Fruit fly (Drosophila melanogaster) whole organism, embryonic: Measurements from ENCODE around the gene CG15629.

Experiments used
- Antp ChIP-seq: fragments of 200-800 bp; sonication (Bioruptor generic); optimal IDR thresholded peaks from 3 replicates; lab custom pipeline; 2016; ENCODE audit warnings: missing biosample characterization, missing genetic modification characterization
- Asciz ChIP-seq: fragments of 200-800 bp; sonication (Bioruptor generic); optimal IDR thresholded peaks from 2 replicates; lab custom pipeline; 2017; ENCODE audit warnings: missing biosample characterization, mild to moderate bottlenecking, missing genetic modification characterization, missing genetic modification reagents
- B-H1 ChIP-seq: fragments of 200-800 bp; sonication (Bioruptor generic); IDR thresholded peaks from 3 replicates; pipeline ENCODE4 v1.3.6; 2022; ENCODE audit warnings: missing biosample characterization, missing genetic modification characterization
- CG10543 ChIP-seq: fragments of 200-800 bp; sonication (Bioruptor generic); optimal IDR thresholded peaks from 3 replicates; lab custom pipeline; 2017; ENCODE audit warnings: missing biosample characterization, mild to moderate bottlenecking, missing genetic modification characterization, moderate library complexity
- CG11504 ChIP-seq: fragments of 200-800 bp; sonication (Bioruptor generic); optimal IDR thresholded peaks from 3 replicates; lab custom pipeline; 2019; ENCODE audit warnings: missing biosample characterization, mild to moderate bottlenecking, missing genetic modification characterization, moderate library complexity
- CG11723 ChIP-seq: fragments of 200-800 bp; sonication (Bioruptor generic); optimal IDR thresholded peaks from 2 replicates; lab custom pipeline; 2017; ENCODE audit warnings: missing biosample characterization, mild to moderate bottlenecking, missing genetic modification characterization
- CG1233 ChIP-seq: fragments of 200-800 bp; sonication (Bioruptor generic); optimal IDR thresholded peaks from 4 replicates; lab custom pipeline; 2018; ENCODE audit warnings: missing biosample characterization, mild to moderate bottlenecking, missing genetic modification characterization
- CG12744 ChIP-seq: fragments of 200-800 bp; sonication (Bioruptor generic); optimal IDR thresholded peaks from 2 replicates; lab custom pipeline; 2016; ENCODE audit warnings: missing biosample characterization, missing genetic modification characterization
- CG15696 ChIP-seq: fragments of 200-800 bp; sonication (Bioruptor generic); optimal IDR thresholded peaks from 2 replicates; lab custom pipeline; 2019; ENCODE audit warnings: missing biosample characterization, mild to moderate bottlenecking, missing genetic modification characterization, moderate library complexity
- CG16815 ChIP-seq: fragments of 200-800 bp; sonication (Bioruptor generic); optimal IDR thresholded peaks from 3 replicates; lab custom pipeline; 2017; ENCODE audit warnings: missing biosample characterization, mild to moderate bottlenecking, missing genetic modification characterization
- CG17829 ChIP-seq: fragments of 200-800 bp; optimal IDR thresholded peaks from 2 replicates; lab custom pipeline; 2019; ENCODE audit warnings: missing biosample characterization, mild to moderate bottlenecking, missing genetic modification characterization, moderate library complexity
- CG2199 ChIP-seq: fragments of 200-800 bp; sonication (Bioruptor generic); IDR thresholded peaks from 3 replicates; pipeline ENCODE4 v1.3.6; 2022; ENCODE audit warnings: missing biosample characterization, missing genetic modification characterization
- CG30020 ChIP-seq: fragments of 200-800 bp; optimal IDR thresholded peaks from 2 replicates; lab custom pipeline; 2019; ENCODE audit warnings: missing biosample characterization, mild to moderate bottlenecking, missing genetic modification characterization, moderate library complexity
- CG3281 ChIP-seq: fragments of 200-800 bp; sonication (Bioruptor generic); optimal IDR thresholded peaks from 3 replicates; lab custom pipeline; 2017; ENCODE audit warnings: missing biosample characterization, mild to moderate bottlenecking, missing genetic modification characterization
- CG34422 ChIP-seq: fragments of 200-800 bp; sonication (Bioruptor generic); IDR thresholded peaks from 3 replicates; pipeline ENCODE4 v1.3.6; 2022; ENCODE audit warnings: missing biosample characterization, missing genetic modification characterization
- CG4730 ChIP-seq: fragments of 200-800 bp; sonication (Bioruptor generic); IDR thresholded peaks from 2 replicates; pipeline ENCODE4 v1.3.6; 2022; ENCODE audit warnings: missing biosample characterization, missing genetic modification characterization
- CG5953 ChIP-seq: fragments of 200-800 bp; sonication (Bioruptor generic); IDR thresholded peaks from 2 replicates; pipeline ENCODE4 v1.3.6; 2022; ENCODE audit warnings: missing biosample characterization, missing genetic modification characterization
- D19B ChIP-seq: fragments of 200-800 bp; sonication (Bioruptor generic); optimal IDR thresholded peaks from 2 replicates; lab custom pipeline; 2017; ENCODE audit warnings: missing biosample characterization, mild to moderate bottlenecking, missing genetic modification characterization
- Dbx ChIP-seq: fragments of 200-800 bp; sonication (Bioruptor generic); IDR thresholded peaks from 3 replicates; pipeline ENCODE4 v1.3.6; 2022; ENCODE audit warnings: missing biosample characterization, missing genetic modification characterization
- Dip2 ChIP-seq: fragments of 200-800 bp; sonication (Bioruptor generic); IDR thresholded peaks from 2 replicates; pipeline ENCODE4 v1.3.6; 2022; ENCODE audit warnings: missing biosample characterization, missing genetic modification characterization
- E2f2 ChIP-seq: fragments of 200-800 bp; sonication (Bioruptor generic); IDR thresholded peaks from 2 replicates; pipeline ENCODE4 v1.3.6; 2022; ENCODE audit warnings: missing biosample characterization, missing genetic modification characterization
- Ets97D ChIP-seq: fragments of 200-800 bp; sonication (Bioruptor generic); optimal IDR thresholded peaks from 3 replicates; lab custom pipeline; 2016; ENCODE audit warnings: missing biosample characterization, missing genetic modification characterization
- Gsc ChIP-seq: fragments of 200-800 bp; sonication (Bioruptor generic); IDR thresholded peaks from 2 replicates; pipeline ENCODE4 v1.3.6; 2022; ENCODE audit warnings: missing biosample characterization, missing genetic modification characterization
- Hr39 ChIP-seq: fragments of >200 bp; optimal IDR thresholded peaks from 2 replicates; lab custom pipeline; 2017
- Side ChIP-seq: fragments of 200-800 bp; sonication (Bioruptor generic); optimal IDR thresholded peaks from 2 replicates; lab custom pipeline; 2016; ENCODE audit warnings: missing biosample characterization, missing genetic modification characterization
- Taf1 ChIP-seq: fragments of 200-800 bp; sonication (Bioruptor generic); IDR thresholded peaks from 2 replicates; pipeline ENCODE4 v1.3.6; 2022; ENCODE audit warnings: missing biosample characterization, missing genetic modification characterization
- ap ChIP-seq: fragments of 200-800 bp; sonication (Bioruptor generic); IDR thresholded peaks from 2 replicates; pipeline ENCODE4 v1.3.6; 2022; ENCODE audit warnings: missing biosample characterization, missing genetic modification characterization
- da ChIP-seq: fragments of 200-800 bp; sonication (Bioruptor generic); optimal IDR thresholded peaks from 2 replicates; lab custom pipeline; 2016; ENCODE audit warnings: missing biosample characterization, missing genetic modification characterization
- dmrt99B ChIP-seq: fragments of 200-800 bp; sonication (Bioruptor generic); optimal IDR thresholded peaks from 2 replicates; lab custom pipeline; 2018; ENCODE audit warnings: missing biosample characterization, mild to moderate bottlenecking, missing genetic modification characterization, moderate library complexity
- ewg ChIP-seq: fragments of 200-800 bp; sonication (Bioruptor generic); optimal IDR thresholded peaks from 3 replicates; lab custom pipeline; 2017; ENCODE audit warnings: mild to moderate bottlenecking, missing biosample characterization, missing genetic modification reagents, missing genetic modification characterization
- fd96Cb ChIP-seq: fragments of 200-800 bp; sonication (Bioruptor generic); optimal IDR thresholded peaks from 2 replicates; lab custom pipeline; 2018; ENCODE audit warnings: missing biosample characterization, mild to moderate bottlenecking, missing genetic modification characterization, moderate library complexity
- fru ChIP-seq: fragments of >200 bp; optimal IDR thresholded peaks from 2 replicates; lab custom pipeline; 2017
- gcm ChIP-seq: fragments of 200-800 bp; sonication (Bioruptor generic); optimal IDR thresholded peaks from 2 replicates; lab custom pipeline; 2019; ENCODE audit warnings: missing biosample characterization, mild to moderate bottlenecking, missing genetic modification characterization, moderate library complexity
- gem ChIP-seq: fragments of 200-800 bp; sonication (Bioruptor generic); optimal IDR thresholded peaks from 2 replicates; lab custom pipeline; 2019; ENCODE audit warnings: missing biosample characterization, mild to moderate bottlenecking, missing genetic modification characterization, moderate library complexity
- gfzf ChIP-seq: fragments of 200-800 bp; sonication (Bioruptor generic); optimal IDR thresholded peaks from 2 replicates; lab custom pipeline; 2016; ENCODE audit warnings: missing biosample characterization, mild to moderate bottlenecking, missing genetic modification characterization, moderate library complexity
- grn ChIP-seq: fragments of 200-800 bp; sonication (Bioruptor generic); optimal IDR thresholded peaks from 3 replicates; lab custom pipeline; 2017; ENCODE audit warnings: missing biosample characterization, missing genetic modification characterization
- hb ChIP-seq: fragments of 200-800 bp; sonication (Bioruptor generic); IDR thresholded peaks from 3 replicates; pipeline ENCODE4 v1.3.6; 2022; ENCODE audit warnings: missing biosample characterization, missing genetic modification characterization; ENCODE audit not compliant: partially characterized antibody
- jigr1 ChIP-seq: fragments of 200-800 bp; sonication (Bioruptor generic); IDR thresholded peaks from 3 replicates; pipeline ENCODE4 v1.3.6; 2022; ENCODE audit warnings: missing biosample characterization, missing genetic modification characterization
- klu ChIP-seq: fragments of 200-800 bp; sonication (Bioruptor generic); IDR thresholded peaks from 2 replicates; pipeline ENCODE4 v1.3.6; 2022; ENCODE audit warnings: missing biosample characterization, missing genetic modification characterization
- lilli ChIP-seq: fragments of 200-800 bp; sonication (Bioruptor generic); optimal IDR thresholded peaks from 3 replicates; lab custom pipeline; 2016; ENCODE audit warnings: missing biosample characterization, missing genetic modification characterization
- mam ChIP-seq: fragments of 200-800 bp; sonication (Bioruptor generic); optimal IDR thresholded peaks from 3 replicates; lab custom pipeline; 2016; ENCODE audit warnings: missing biosample characterization, missing genetic modification characterization
- pan ChIP-seq, 4 experiments: fragments of >200 bp in 3 of 4; fragments of 200-800 bp in 1 of 4; sonication (Bioruptor generic) in 1 of 4; optimal IDR thresholded peaks in 3 of 4; IDR thresholded peaks in 1 of 4; 2 replicates each; pipeline versions ENCODE4 v1.3.6 to Lab custom; 2017 to 2022; ENCODE audit warnings: missing biosample characterization in 2 of 4, missing genetic modification characterization in 2 of 4, mixed read lengths in 1 of 4
- rib ChIP-seq: fragments of 200-800 bp; sonication (Bioruptor generic); IDR thresholded peaks from 2 replicates; pipeline ENCODE4 v1.3.6; 2022; ENCODE audit warnings: missing biosample characterization, missing genetic modification characterization
- shn ChIP-seq: fragments of 200-800 bp; sonication (Bioruptor generic); optimal IDR thresholded peaks from 3 replicates; lab custom pipeline; 2016; ENCODE audit warnings: missing biosample characterization, missing genetic modification characterization
- sim ChIP-seq: fragments of 200-800 bp; sonication (Bioruptor generic); IDR thresholded peaks from 2 replicates; pipeline ENCODE4 v1.3.6; 2022; ENCODE audit warnings: missing biosample characterization, missing genetic modification characterization
- sima ChIP-seq: fragments of 200-800 bp; sonication (Bioruptor generic); optimal IDR thresholded peaks from 2 replicates; lab custom pipeline; 2016; ENCODE audit warnings: missing biosample characterization, missing genetic modification characterization
- so ChIP-seq: fragments of 200-800 bp; sonication (Bioruptor generic); IDR thresholded peaks from 3 replicates; pipeline ENCODE4 v1.3.6; 2022; ENCODE audit warnings: missing biosample characterization, missing genetic modification characterization
- trh ChIP-seq: fragments of 200-800 bp; sonication (Bioruptor generic); optimal IDR thresholded peaks from 2 replicates; lab custom pipeline; 2016; ENCODE audit warnings: missing biosample characterization, missing genetic modification characterization
- tx ChIP-seq: fragments of 200-800 bp; sonication (Bioruptor generic); optimal IDR thresholded peaks from 2 replicates; lab custom pipeline; 2016; ENCODE audit warnings: missing biosample characterization, missing genetic modification characterization
- zen2 ChIP-seq: fragments of 200-800 bp; sonication (Bioruptor generic); IDR thresholded peaks from 3 replicates; pipeline ENCODE4 v1.3.6; 2022; ENCODE audit warnings: missing biosample characterization, missing genetic modification characterization; ENCODE audit not compliant: partially characterized antibody

CG15629 gene

dm6 chr2L:4810697-4811490 lies 1.9 kb upstream of the CG15629 start (continued):
- peak; percentile 85 for TF ChIP-seq gem (tag; lab: Kevin White, UChicago)
- no peak for TF ChIP-seq so
- TF ChIP-seq lilli (GFP tag; lab: Kevin White, UChicago): peak; percentile 60
- no peak for TF ChIP-seq CG34422 (GFP tag; lab: Robert Waterston, UW)
- peak; percentile 27 for TF ChIP-seq ewg (GFP tag; lab: Kevin White, UChicago)
- peak; percentile 78 for TF ChIP-seq CG16815 (GFP tag; lab: Kevin White, UChicago)
- no peak for TF ChIP-seq Antp (GFP tag; lab: Kevin White, UChicago)
- TF ChIP-seq sim: no peak
- TF ChIP-seq mam (GFP tag; lab: Kevin White, UChicago): no peak
- TF ChIP-seq fru: no peak
- peak; percentile 24 for TF ChIP-seq CG30020 (tag; lab: Kevin White, UChicago)
- TF ChIP-seq CG3281: peak; percentile 83
- TF ChIP-seq shn: peak; percentile 50
- TF ChIP-seq Asciz (GFP tag; lab: Kevin White, UChicago): peak; percentile 64
- TF ChIP-seq grn (GFP tag; lab: Kevin White, UChicago): peak; percentile 60
- TF ChIP-seq CG2199 (GFP tag; lab: Robert Waterston, UW): no peak
- no peak for TF ChIP-seq rib (GFP tag; lab: Robert Waterston, UW)
- TF ChIP-seq Hr39 (lab: Kevin White, UChicago): no peak
- no peak for TF ChIP-seq CG4730 (GFP tag; lab: Robert Waterston, UW)
- TF ChIP-seq ap (GFP tag; lab: Robert Waterston, UW): no peak
- no peak for TF ChIP-seq gfzf (GFP tag; lab: Kevin White, UChicago)
- peak; percentile 67 for TF ChIP-seq CG1233
- TF ChIP-seq dmrt99B: peak; percentile 72
- TF ChIP-seq Taf1 (GFP tag; lab: Robert Waterston, UW): no peak
- peak; percentile 17 for TF ChIP-seq trh (GFP tag; lab: Kevin White, UChicago)
- peak; percentile 82 for TF ChIP-seq CG11504 (tag; lab: Kevin White, UChicago)
- peak; percentile 66 for TF ChIP-seq D19B (GFP tag; lab: Kevin White, UChicago)
- no peak for TF ChIP-seq CG12744 (GFP tag; lab: Kevin White, UChicago)
- TF ChIP-seq CG15696 (tag; lab: Kevin White, UChicago): peak; percentile 64
- peak; percentile 53 for TF ChIP-seq CG10543 (GFP tag; lab: Kevin White, UChicago)
- peak; percentile 3 for TF ChIP-seq Side
- peak; percentile 68; the same call in 1 of the 2 replicates for TF ChIP-seq klu (GFP tag; lab: Robert Waterston, UW)
- peak; percentile 59 for TF ChIP-seq fd96Cb
- TF ChIP-seq pan (optimal IDR thresholded peaks at IDR 0.05; lab: Kevin White, UChicago): peak in 1 of 2 experiments; percentile 27
- TF ChIP-seq pan (GFP tag; optimal IDR thresholded peaks at IDR 0.05 in 1 of 2, IDR thresholded peaks at IDR 0.05 in 1 of 2): peak in 1 of 2 experiments; percentile 23
- no peak for TF ChIP-seq B-H1 (GFP tag; lab: Robert Waterston, UW)
- no peak for TF ChIP-seq hb (GFP tag; lab: Robert Waterston, UW)
- no peak for TF ChIP-seq Gsc (GFP tag; lab: Robert Waterston, UW)
- no peak for TF ChIP-seq CG5953 (GFP tag; lab: Robert Waterston, UW)
- TF ChIP-seq gcm (GFP tag; lab: Kevin White, UChicago): no peak
- no peak for TF ChIP-seq sima (GFP tag; lab: Kevin White, UChicago)
- peak; percentile 40; the same call in 1 of the 3 replicates for TF ChIP-seq Dbx (GFP tag; lab: Robert Waterston, UW)
- peak; percentile 70 for TF ChIP-seq CG11723 (GFP tag; lab: Kevin White, UChicago)
- peak; percentile 24 for TF ChIP-seq tx (GFP tag; lab: Kevin White, UChicago)
- peak; percentile 35 for TF ChIP-seq CG17829 (tag; lab: Kevin White, UChicago)
- TF ChIP-seq da (GFP tag; lab: Kevin White, UChicago): no peak
- no peak; the same call in 1 of the 2 replicates for TF ChIP-seq E2f2 (GFP tag; lab: Robert Waterston, UW)
- peak; percentile 29 for TF ChIP-seq Ets97D (GFP tag; lab: Kevin White, UChicago)
- TF ChIP-seq zen2 (GFP tag; lab: Robert Waterston, UW): no peak
- no peak for TF ChIP-seq Dip2 (GFP tag; lab: Robert Waterston, UW)
- no peak for TF ChIP-seq jigr1 (GFP tag; lab: Robert Waterston, UW)
